Fruit fly (Drosophila melanogaster): Measurements from ENCODE around the gene Prp40.

Gene Prp40

DNA sequence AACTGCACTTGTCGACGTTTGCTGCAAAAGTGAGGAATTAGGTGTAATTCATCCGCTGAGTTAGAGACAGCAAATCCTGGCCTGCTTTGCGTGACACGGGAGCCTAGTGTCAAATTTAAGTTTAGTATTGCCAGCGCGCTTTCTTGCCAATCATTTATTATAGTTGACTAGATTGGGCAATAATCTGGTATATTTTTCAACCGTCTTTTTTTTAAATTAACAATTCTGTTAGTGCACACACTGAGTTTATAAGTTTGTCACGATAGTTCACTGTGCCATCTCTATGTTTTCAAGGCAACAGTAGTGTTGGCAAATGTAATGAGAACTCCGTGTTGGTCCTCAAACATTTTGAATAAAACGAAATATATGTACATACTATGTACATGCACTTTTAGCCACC is 46.2 kb upstream of the Prp40 start, which contains the start of the genes CG9641 and CG3165 (continued):
- TF ChIP-seq Bteb2 (GFP tag; optimal IDR thresholded peaks at IDR 0.05) (peak; percentile 85), fu2 (GFP tag; optimal IDR thresholded peaks at IDR 0.05) (peak; percentile 82), CG10321 (GFP tag; IDR thresholded peaks at IDR 0.05) (peak; percentile 41; the same call in 1 of the 2 replicates), Gsc (GFP tag; IDR thresholded peaks at IDR 0.05) (no peak), bowl (GFP tag; IDR thresholded peaks at IDR 0.05) (no peak), Eip74EF (GFP tag; optimal IDR thresholded peaks at IDR 0.05) (no peak), HLH4C (GFP tag; IDR thresholded peaks at IDR 0.05; ENCODE audit: partially characterized antibody) (peak; percentile 90), jing (GFP tag; optimal IDR thresholded peaks at IDR 0.05) (no peak), Hr51 (GFP tag; optimal IDR thresholded peaks at IDR 0.05) (peak in 1 of 2 experiments; percentile 84), Myb (GFP tag; optimal IDR thresholded peaks at IDR 0.05) (peak; percentile 92), Mad (GFP tag; optimal IDR thresholded peaks at IDR 0.05) (peak; percentile 88), CG7928 (GFP tag; optimal IDR thresholded peaks at IDR 0.05) (peak; percentile 39), CG11560 (tag; IDR thresholded peaks at IDR 0.05) (peak; percentile 72; the same call in 2 of the 3 replicates), CG1602 (GFP tag; optimal IDR thresholded peaks at IDR 0.05) (peak; percentile 82), h (optimal IDR thresholded peaks at IDR 0.05) (no peak), Hmr (GFP tag; optimal IDR thresholded peaks at IDR 0.05) (no peak), Chrac-16 (GFP tag; optimal IDR thresholded peaks at IDR 0.05) (peak; percentile 87), H2.0 (GFP tag; IDR thresholded peaks at IDR 0.05) (peak; percentile 76), CG17328 (GFP tag; IDR thresholded peaks at IDR 0.05) (peak; percentile 71), Sox100B (GFP tag; optimal IDR thresholded peaks at IDR 0.05) (no peak), lab (GFP tag; optimal IDR thresholded peaks at IDR 0.05) (no peak), hbn (GFP tag; IDR thresholded peaks at IDR 0.05; ENCODE audit: partially characterized antibody) (peak; percentile 98), CG17186 (GFP tag; optimal IDR thresholded peaks at IDR 0.05) (peak; percentile 75), pnt (GFP tag; optimal IDR thresholded peaks at IDR 0.05) (peak; percentile 90), danr (GFP tag; IDR thresholded peaks at IDR 0.05) (peak; percentile 67; the same call in 1 of the 2 replicates), CG12236 (GFP tag; optimal IDR thresholded peaks at IDR 0.05) (peak; percentile 74), Adf1 (GFP tag; IDR thresholded peaks at IDR 0.05) (peak; percentile 61), E2f2 (GFP tag; IDR thresholded peaks at IDR 0.05) (peak; percentile 73), CG2712 (tag; optimal IDR thresholded peaks at IDR 0.05) (peak; percentile 89), Dad (GFP tag; optimal IDR thresholded peaks at IDR 0.05) (peak; percentile 90), Lim3 (GFP tag; IDR thresholded peaks at IDR 0.05) (peak; percentile 39; the same call in 1 of the 2 replicates), CG3281 (GFP tag; optimal IDR thresholded peaks at IDR 0.05) (peak; percentile 76), CG8388 (GFP tag; optimal IDR thresholded peaks at IDR 0.05) (peak; percentile 72), phol (tag; optimal IDR thresholded peaks at IDR 0.05) (peak; percentile 88), yki (optimal IDR thresholded peaks at IDR 0.05) (no peak), CG11093 (GFP tag; IDR thresholded peaks at IDR 0.05) (peak; percentile 73; the same call in 1 of the 3 replicates), Six4 (GFP tag; optimal IDR thresholded peaks at IDR 0.05) (peak; percentile 81), Opbp (GFP tag; IDR thresholded peaks at IDR 0.05; ENCODE audit: partially characterized antibody) (peak; percentile 90), BtbVII (GFP tag; optimal IDR thresholded peaks at IDR 0.05) (no peak), stc (GFP tag; IDR thresholded peaks at IDR 0.05) (peak; percentile 79), hth (optimal IDR thresholded peaks at IDR 0.05) (no peak), CG13624 (GFP tag; optimal IDR thresholded peaks at IDR 0.05) (peak; percentile 92), sd (tag; optimal IDR thresholded peaks at IDR 0.05) (peak; percentile 62), CG1647 (GFP tag; optimal IDR thresholded peaks at IDR 0.05) (peak; percentile 84), CG31388 (GFP tag; optimal IDR thresholded peaks at IDR 0.05) (peak; percentile 76), sens-2 (GFP tag; IDR thresholded peaks at IDR 0.05) (0 out of 2 replicates have a peak, but pooled peaks have one; percentile 37), Dbx (GFP tag; IDR thresholded peaks at IDR 0.05) (peak; percentile 86), oc (tag; optimal IDR thresholded peaks at IDR 0.05) (peak; percentile 75), CG12659 (GFP tag; optimal IDR thresholded peaks at IDR 0.05) (peak; percentile 89), CG15601 (tag; optimal IDR thresholded peaks at IDR 0.05) (no peak), CG18262 (tag; optimal IDR thresholded peaks at IDR 0.05) (peak; percentile 85)
